Fruit fly (Drosophila melanogaster): ENCODE results near the gene Rad17.

- no peak for TF ChIP-seq CG8478 (optimal IDR thresholded peaks at IDR 0.05)
- TF ChIP-seq CTCF (optimal IDR thresholded peaks at IDR 0.05) = no peak
Measured at dm6 chr3R:14680112-14680665, 17.2 kb upstream of the Rad17 start.

Data from S2 (cell line).